Worm (Caenorhabditis elegans) whole organism, L3 larva: ENCODE measurements around the gene pqn-83.

Experiments
- jun-1 ChIP-seq: fragments of 150-350 bp; optimal IDR thresholded peaks from 2 replicates; lab custom pipeline; 2014; ENCODE audit warnings: missing biosample characterization, missing genetic modification reagents, missing genetic modification characterization
- mdl-1 ChIP-seq: fragments of 150-350 bp; optimal IDR thresholded peaks from 2 replicates; lab custom pipeline; 2014; ENCODE audit warnings: missing biosample characterization, missing genetic modification characterization

DNA sequence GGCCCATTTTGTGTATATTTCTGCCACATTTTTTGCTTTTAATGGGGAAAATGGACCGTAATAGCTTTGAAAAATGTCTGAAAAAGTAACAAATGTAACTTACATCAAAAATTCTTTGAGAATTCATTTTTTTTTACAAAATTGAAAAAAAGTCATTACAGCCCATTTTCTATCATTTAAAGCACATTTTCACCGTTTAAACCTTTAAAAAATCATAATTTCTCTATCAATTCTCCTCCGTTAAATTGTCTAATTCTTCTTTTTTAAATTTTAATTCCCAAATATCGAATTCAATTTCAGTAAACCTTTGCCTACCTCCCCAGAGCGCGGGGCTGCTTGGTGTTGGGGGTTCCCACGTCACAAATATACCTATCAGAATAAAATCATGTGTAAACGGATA lies 8.0 kb upstream of the pqn-83 start, which contains the start of gene dhhc-8:
- TF ChIP-seq mdl-1 (tag; lab: Kevin White, UChicago) (no peak), jun-1 (no peak)
